Worm (Caenorhabditis elegans): Measurements from ENCODE around the gene tnc-2.

Gene tnc-2

DNA sequence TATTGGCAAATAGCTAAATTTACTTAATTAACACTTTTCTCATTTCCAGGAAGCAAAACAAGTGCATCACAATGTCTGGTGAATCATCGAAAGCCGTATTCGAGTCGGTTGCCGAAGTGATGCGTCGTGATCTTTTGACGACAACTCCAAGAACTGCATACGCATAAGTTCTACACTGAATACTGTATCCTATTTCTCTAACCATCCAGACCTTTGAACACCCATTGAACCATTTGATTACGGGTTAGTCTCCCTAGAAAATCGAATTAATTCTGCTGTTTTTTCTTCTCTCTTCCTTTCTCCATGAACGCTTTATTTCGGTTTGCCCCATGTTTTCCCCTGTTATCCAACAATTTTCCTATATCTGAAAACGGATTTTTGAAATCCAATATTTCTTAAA is 16.9 kb upstream of the tnc-2 start, which contains the start of gene lin-56:
TSS of gene lin-56 (plus strand) at position 301 of the 400 bp plus-strand sequence.
- TF ChIP-seq egl-18 (GFP tag; IDR thresholded peaks at IDR 0.05) (no peak), hmg-1.2 (GFP tag; IDR thresholded peaks at IDR 0.05) (no peak), rpc-1 (optimal IDR thresholded peaks at IDR 0.05) (no peak), rpc-1 (tag; optimal IDR thresholded peaks at IDR 0.05) (no peak), sdz-38 (tag; optimal IDR thresholded peaks at IDR 0.05) (no peak), let-526 (GFP tag; IDR thresholded peaks at IDR 0.05) (peak; percentile 63; the same call in 1 of the 2 replicates), tbx-9 (tag; optimal IDR thresholded peaks at IDR 0.05; ENCODE audit: borderline replicate concordance) (no peak), ceh-58 (GFP tag; IDR thresholded peaks at IDR 0.05) (no peak), nfyb-1 (GFP tag; IDR thresholded peaks at IDR 0.05) (0 out of 2 replicates have a peak, but pooled peaks have one; percentile 16), F49E8.2 (tag; optimal IDR thresholded peaks at IDR 0.05; ENCODE audit: insufficient read depth) (no peak), ceh-100 (GFP tag; IDR thresholded peaks at IDR 0.05) (no peak), egl-44 (GFP tag; IDR thresholded peaks at IDR 0.05) (no peak), ceh-27 (GFP tag; optimal IDR thresholded peaks at IDR 0.05) (no peak)

ce11 chrII:10450335-10450734 is 16.3 kb upstream of the tnc-2 start:
- no peak for TF ChIP-seq F33H1.4 (GFP tag; IDR thresholded peaks at IDR 0.05)
- no peak for TF ChIP-seq attf-3 (GFP tag; conservative IDR thresholded peaks at IDR 0.05)
- 0 out of 2 replicates have a peak, but pooled peaks have one; percentile 26 for TF ChIP-seq hsf-1 (GFP tag; IDR thresholded peaks at IDR 0.05)
- TF ChIP-seq B0019.2 (GFP tag; conservative IDR thresholded peaks at IDR 0.05), result no peak
- TF ChIP-seq lin-35 (GFP tag; optimal IDR thresholded peaks at IDR 0.05), result peak in 1 of 3 experiments; percentile 61
- TF ChIP-seq athp-1 (tag; optimal IDR thresholded peaks at IDR 0.05), result peak; percentile 49
- 0 out of 2 replicates have a peak, but pooled peaks have one; percentile 24 for TF ChIP-seq ekl-4 (GFP tag; IDR thresholded peaks at IDR 0.05)
- no peak for TF ChIP-seq zfh-2 (GFP tag; conservative IDR thresholded peaks at IDR 0.05)
- TF ChIP-seq mcd-1 (GFP tag; IDR thresholded peaks at IDR 0.05), result peak; percentile 64
- TF ChIP-seq mel-28 (tag; optimal IDR thresholded peaks at IDR 0.05; ENCODE audit: borderline replicate concordance), result peak; percentile 68
- TF ChIP-seq unc-62 (GFP tag; optimal IDR thresholded peaks at IDR 0.05), result no peak
- TF ChIP-seq B0336.3 (GFP tag; IDR thresholded peaks at IDR 0.05), result peak; percentile 54
- peak; percentile 66; the same call in 1 of the 2 replicates for TF ChIP-seq nfyb-1 (GFP tag; IDR thresholded peaks at IDR 0.05)
- TF ChIP-seq him-1 (tag; optimal IDR thresholded peaks at IDR 0.05), result peak; percentile 26
- peak; percentile 10 for TF ChIP-seq ZK185.1 (tag; optimal IDR thresholded peaks at IDR 0.05; ENCODE audit: poor library complexity, severe bottlenecking)
- TF ChIP-seq attf-5 (GFP tag; optimal IDR thresholded peaks at IDR 0.05), result peak; percentile 55
- TF ChIP-seq ama-1 (optimal IDR thresholded peaks at IDR 0.05), result peak; percentile 57
- TF ChIP-seq ama-1 (GFP tag; optimal IDR thresholded peaks at IDR 0.05), result no peak
- peak in 1 of 2 experiments; percentile 13 for TF ChIP-seq rec-8 (tag; optimal IDR thresholded peaks at IDR 0.05)
- TF ChIP-seq ceh-100 (GFP tag; IDR thresholded peaks at IDR 0.05), result no peak
- TF ChIP-seq repo-1 (tag; optimal IDR thresholded peaks at IDR 0.05), result peak; percentile 86
- TF ChIP-seq madf-6 (GFP tag; IDR thresholded peaks at IDR 0.05), result peak; percentile 34; the same call in 1 of the 2 replicates
- TF ChIP-seq Y79H2A.3 (GFP tag; conservative IDR thresholded peaks at IDR 0.05), result peak; percentile 61; the same call in 1 of the 2 replicates
- TF ChIP-seq ceh-79 (tag; optimal IDR thresholded peaks at IDR 0.05), result no peak
- TF ChIP-seq snpc-3.4 (tag; optimal IDR thresholded peaks at IDR 0.05), result no peak
- TF ChIP-seq C06A6.2 (GFP tag; conservative IDR thresholded peaks at IDR 0.05), result 0 out of 2 replicates have a peak, but pooled peaks have one; percentile 22
- TF ChIP-seq madf-10 (tag; optimal IDR thresholded peaks at IDR 0.05), result peak; percentile 1
- peak; percentile 82 for TF ChIP-seq ztf-26 (tag; optimal IDR thresholded peaks at IDR 0.05)
- TF ChIP-seq Y56A3A.18 (GFP tag; IDR thresholded peaks at IDR 0.05), result peak; percentile 5; the same call in 1 of the 2 replicates
- no peak for TF ChIP-seq lin-26 (GFP tag; IDR thresholded peaks at IDR 0.05)
- peak; percentile 8; the same call in 1 of the 2 replicates for TF ChIP-seq cebp-1 (GFP tag; IDR thresholded peaks at IDR 0.05)
- peak; percentile 63 for TF ChIP-seq cebp-1 (tag; optimal IDR thresholded peaks at IDR 0.05)

Measured in whole organism, young adult.